Worm (Caenorhabditis elegans): ENCODE measurements around the gene F58H7.1.
A peak's percentile ranks its signal among the peaks of the same experiment; 100 is the strongest.

F58H7.1 gene

DNA sequence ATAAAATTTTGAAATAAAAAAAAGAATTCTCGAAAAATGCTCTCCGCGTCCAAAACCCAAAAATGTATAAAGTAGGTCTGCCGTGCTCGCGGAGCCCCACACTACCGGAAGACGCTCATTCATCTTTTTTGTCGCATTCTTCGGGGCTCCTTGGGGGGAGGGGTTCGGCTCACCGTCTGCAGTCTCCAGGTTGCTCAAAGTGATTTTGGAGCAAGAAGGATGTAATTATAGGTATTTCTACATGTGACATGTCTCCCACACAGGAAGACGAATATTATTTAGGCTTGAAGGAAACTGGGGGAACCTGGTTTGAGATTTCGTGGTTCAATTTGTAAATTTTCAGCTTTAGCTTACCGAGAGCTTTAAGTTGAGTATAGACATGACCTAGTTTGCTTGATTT is at the start of gene F58H7.1:
Gene F58H7.1, minus strand, starts transcription at position 101 of the 400 bp plus-strand sequence.
- TF ChIP-seq gmeb-1 (tag; optimal IDR thresholded peaks at IDR 0.05) (no peak), mab-5 (tag; optimal IDR thresholded peaks at IDR 0.05) (no peak), Y55F3AM.14 (GFP tag; optimal IDR thresholded peaks at IDR 0.05) (no peak), elt-3 (tag; optimal IDR thresholded peaks at IDR 0.05) (no peak), crh-2 (tag; optimal IDR thresholded peaks at IDR 0.05) (no peak), mbf-1 (tag; optimal IDR thresholded peaks at IDR 0.05) (no peak), lin-13 (GFP tag; optimal IDR thresholded peaks at IDR 0.05) (no peak), fos-1 (tag; optimal IDR thresholded peaks at IDR 0.05) (no peak), zag-1 (tag; optimal IDR thresholded peaks at IDR 0.05) (no peak), sma-3 (GFP tag; optimal IDR thresholded peaks at IDR 0.05) (no peak), ceh-82 (tag; optimal IDR thresholded peaks at IDR 0.05) (no peak), elt-1 (tag; optimal IDR thresholded peaks at IDR 0.05) (no peak), ceh-16 (tag; optimal IDR thresholded peaks at IDR 0.05) (no peak), R02D3.7 (tag; optimal IDR thresholded peaks at IDR 0.05) (no peak), skn-1 (tag; optimal IDR thresholded peaks at IDR 0.05) (no peak), sem-4 (tag; optimal IDR thresholded peaks at IDR 0.05) (no peak), nhr-11 (tag; optimal IDR thresholded peaks at IDR 0.05) (no peak)

DNA sequence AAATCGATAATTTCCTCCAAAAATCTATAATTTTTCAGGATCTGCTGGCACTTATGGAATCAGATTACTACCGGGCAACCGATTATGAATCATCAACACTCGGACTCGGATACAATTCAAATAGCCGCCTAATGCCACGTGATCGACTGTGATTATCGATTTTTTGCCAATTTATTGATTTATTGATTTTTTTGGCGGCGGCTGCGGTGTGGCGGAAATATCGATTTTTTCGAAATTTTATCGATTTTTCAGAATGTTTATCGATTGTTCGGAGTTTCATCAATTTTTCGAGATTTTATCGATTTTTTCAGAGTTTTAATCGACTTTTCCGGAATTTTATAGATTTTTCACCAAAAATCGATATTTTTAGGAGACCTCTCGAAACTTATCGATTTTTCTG is 47.9 kb upstream of the F58H7.1 start:
- TF ChIP-seq lin-11 (tag; optimal IDR thresholded peaks at IDR 0.05) (no peak), unc-55 (GFP tag; optimal IDR thresholded peaks at IDR 0.05) (no peak), aly-2 (tag; optimal IDR thresholded peaks at IDR 0.05) (no peak), egl-27 (tag; optimal IDR thresholded peaks at IDR 0.05) (no peak), peb-1 (tag; optimal IDR thresholded peaks at IDR 0.05) (no peak), nhr-10 (tag; optimal IDR thresholded peaks at IDR 0.05) (no peak), nhr-11 (tag; optimal IDR thresholded peaks at IDR 0.05) (no peak), Y55F3AM.14 (GFP tag; optimal IDR thresholded peaks at IDR 0.05) (no peak), blmp-1 (tag; optimal IDR thresholded peaks at IDR 0.05; ENCODE audit: insufficient read depth) (no peak), nhr-21 (tag; optimal IDR thresholded peaks at IDR 0.05) (no peak)

DNA sequence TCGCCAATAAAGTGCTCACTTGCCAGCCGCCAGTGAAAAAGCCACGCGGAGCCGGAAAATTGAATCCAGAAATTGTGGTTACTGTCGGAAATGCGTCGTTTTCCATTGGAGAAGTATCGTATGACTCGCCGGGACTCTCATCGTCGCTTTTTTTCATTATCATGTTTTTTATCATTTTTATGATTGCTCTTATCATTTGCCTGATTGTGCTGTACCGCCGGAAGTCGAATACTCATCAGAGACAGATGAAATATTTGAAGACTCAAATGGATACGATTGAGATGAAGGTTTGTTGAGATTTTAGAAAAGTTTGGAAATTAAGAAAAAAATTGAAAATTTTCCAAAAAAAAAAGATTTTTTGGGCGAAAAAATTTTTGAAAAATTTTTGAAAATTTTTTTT is 40.7 kb upstream of the F58H7.1 start:
- TF ChIP-seq lin-39 (tag; optimal IDR thresholded peaks at IDR 0.05) (no peak), fos-1 (tag; optimal IDR thresholded peaks at IDR 0.05) (peak; percentile 74)

DNA sequence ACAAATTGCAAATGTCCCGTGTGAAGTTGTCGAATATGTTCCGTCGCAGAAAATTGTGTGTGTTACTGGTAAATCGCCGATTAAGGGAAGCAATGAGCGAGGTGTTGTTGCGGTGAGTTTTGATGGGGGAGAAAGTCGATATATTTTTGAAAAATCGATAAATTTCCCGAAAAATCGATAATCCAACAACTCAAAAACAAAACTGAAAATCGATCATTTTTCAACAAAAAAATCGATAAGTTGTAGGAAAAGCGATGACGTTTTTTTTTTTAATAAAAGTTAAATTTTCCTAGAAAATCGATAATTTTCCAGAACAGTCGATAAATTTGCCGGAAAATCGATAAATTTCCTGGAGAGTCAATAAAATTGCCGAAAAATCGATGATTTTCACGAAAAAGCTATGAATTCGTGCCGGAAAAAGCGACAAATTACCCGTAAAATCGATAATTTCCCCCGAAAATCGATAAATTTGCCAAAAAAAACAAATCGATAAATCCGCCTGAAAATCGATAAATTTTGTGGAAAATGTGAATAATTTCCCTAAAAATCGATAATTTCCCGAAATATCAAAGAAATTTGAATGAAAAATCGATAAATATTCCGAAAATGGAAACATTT is 37.3 kb upstream of the F58H7.1 start:
- TF ChIP-seq ZK546.5 (tag; optimal IDR thresholded peaks at IDR 0.05): no peak
- no peak for TF ChIP-seq nhr-10 (tag; optimal IDR thresholded peaks at IDR 0.05)
- TF ChIP-seq ama-1 (optimal IDR thresholded peaks at IDR 0.05): no peak
- TF ChIP-seq snpc-4 (tag; optimal IDR thresholded peaks at IDR 0.05): no peak
- TF ChIP-seq alr-1 (tag; optimal IDR thresholded peaks at IDR 0.05): no peak
- TF ChIP-seq crh-2 (tag; optimal IDR thresholded peaks at IDR 0.05): no peak
- no peak for TF ChIP-seq elt-3 (tag; optimal IDR thresholded peaks at IDR 0.05)
- TF ChIP-seq sma-9 (GFP tag; optimal IDR thresholded peaks at IDR 0.05): no peak
- TF ChIP-seq sma-9 (tag; optimal IDR thresholded peaks at IDR 0.05): no peak
- no peak for TF ChIP-seq unc-39 (tag; optimal IDR thresholded peaks at IDR 0.05)
- TF ChIP-seq nhr-237 (tag; optimal IDR thresholded peaks at IDR 0.05): no peak
- TF ChIP-seq sma-3 (GFP tag; optimal IDR thresholded peaks at IDR 0.05): no peak
- no peak for TF ChIP-seq ceh-82 (tag; optimal IDR thresholded peaks at IDR 0.05)
- TF ChIP-seq F13H6.1 (tag; optimal IDR thresholded peaks at IDR 0.05): no peak
- TF ChIP-seq lin-11 (tag; optimal IDR thresholded peaks at IDR 0.05): no peak
- no peak for TF ChIP-seq sem-4 (tag; optimal IDR thresholded peaks at IDR 0.05)
- no peak for TF ChIP-seq nhr-21 (tag; optimal IDR thresholded peaks at IDR 0.05)
- TF ChIP-seq mdl-1 (tag; optimal IDR thresholded peaks at IDR 0.05): no peak
- TF ChIP-seq ceh-16 (tag; optimal IDR thresholded peaks at IDR 0.05): no peak
- no peak for TF ChIP-seq blmp-1 (tag; optimal IDR thresholded peaks at IDR 0.05; ENCODE audit: insufficient read depth)
- no peak for TF ChIP-seq ztf-1 (GFP tag; conservative IDR thresholded peaks at IDR 0.05)

DNA sequence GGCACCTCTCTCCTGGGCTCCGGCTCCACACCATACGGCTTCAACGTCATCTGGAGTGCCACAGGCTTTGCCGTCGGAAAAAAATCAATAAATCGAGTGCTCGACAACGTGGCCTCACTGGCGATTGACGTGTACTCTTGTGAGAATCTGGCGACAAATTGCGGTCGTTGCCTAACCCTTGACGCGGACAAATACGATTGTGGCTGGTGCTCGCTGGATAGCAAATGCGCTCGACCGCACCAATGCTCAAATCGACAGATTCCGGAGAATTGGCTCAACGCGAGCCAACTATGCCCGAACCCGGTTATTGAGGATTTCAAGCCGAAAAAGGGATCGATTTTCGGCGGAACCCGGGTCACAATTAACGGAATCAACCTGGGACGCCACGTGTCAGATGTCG is 36.8 kb upstream of the F58H7.1 start:
- TF ChIP-seq snpc-4 (tag; optimal IDR thresholded peaks at IDR 0.05) (no peak), nhr-25 (tag; optimal IDR thresholded peaks at IDR 0.05) (no peak), nhr-12 (tag; optimal IDR thresholded peaks at IDR 0.05) (no peak), mdl-1 (tag; optimal IDR thresholded peaks at IDR 0.05) (no peak), sma-9 (GFP tag; optimal IDR thresholded peaks at IDR 0.05) (no peak), sma-9 (tag; optimal IDR thresholded peaks at IDR 0.05) (no peak), egl-27 (tag; optimal IDR thresholded peaks at IDR 0.05) (no peak), ceh-82 (tag; optimal IDR thresholded peaks at IDR 0.05) (no peak), nhr-23 (tag; optimal IDR thresholded peaks at IDR 0.05) (no peak), zag-1 (tag; optimal IDR thresholded peaks at IDR 0.05) (no peak), ztf-4 (tag; optimal IDR thresholded peaks at IDR 0.05) (no peak), C34F6.9 (tag; optimal IDR thresholded peaks at IDR 0.05) (no peak), blmp-1 (tag; optimal IDR thresholded peaks at IDR 0.05; ENCODE audit: insufficient read depth) (no peak)

Measured in whole organism, L2 larva.